Worm (Caenorhabditis elegans): Measurements from ENCODE around the gene col-105.

ce11 chrIV:1385915-1386314 is 26.9 kb upstream of the col-105 start, which contains the start of gene nhr-41:
- TF ChIP-seq cog-1 (tag; optimal IDR thresholded peaks at IDR 0.05) (no peak), med-1 (GFP tag; optimal IDR thresholded peaks at IDR 0.05; ENCODE audit: insufficient read depth) (no peak), klf-2 (GFP tag; conservative IDR thresholded peaks at IDR 0.05) (no peak), ztf-23 (GFP tag; IDR thresholded peaks at IDR 0.05) (no peak)
